Worm (Caenorhabditis elegans) whole organism, late embryonic: ENCODE measurements around the gene VY10G11R.1.
"Not testable (repeated sequence)": the region's sequence is repeated elsewhere in the genome, so short reads cannot be mapped to it uniquely, and the experiment has no call there.

Source experiments
- C08G9.2 ChIP-seq: sonication (generic microtip); optimal IDR thresholded peaks from 2 replicates; lab custom pipeline; 2016; ENCODE audit warnings: mild to moderate bottlenecking, missing genetic modification characterization, moderate library complexity, missing compliant biosample characterization
- C38D4.7 ChIP-seq: fragments of 200-800 bp; sonication (Bioruptor generic); optimal IDR thresholded peaks from 2 replicates; lab custom pipeline; 2018; ENCODE audit warnings: mild to moderate bottlenecking, missing genetic modification characterization, moderate library complexity, missing compliant biosample characterization
- F13H6.1 ChIP-seq: sonication (generic microtip); optimal IDR thresholded peaks from 2 replicates; lab custom pipeline; 2016; ENCODE audit warnings: missing genetic modification characterization, missing compliant biosample characterization
- K09A11.1 ChIP-seq: sonication (generic microtip); optimal IDR thresholded peaks from 2 replicates; lab custom pipeline; 2017; ENCODE audit warnings: antibody characterized with exemption, mild to moderate bottlenecking, missing genetic modification characterization, missing compliant biosample characterization; ENCODE audit not compliant: insufficient read depth
- Y22D7AL.16 ChIP-seq: sonication (generic microtip); optimal IDR thresholded peaks from 2 replicates; lab custom pipeline; 2016; ENCODE audit warnings: missing genetic modification characterization, missing compliant biosample characterization
- ahr-1 ChIP-seq: sonication (generic microtip); optimal IDR thresholded peaks from 2 replicates; lab custom pipeline; 2016; ENCODE audit warnings: missing genetic modification characterization, missing compliant biosample characterization
- ceh-2 ChIP-seq: sonication (generic microtip); optimal IDR thresholded peaks from 2 replicates; lab custom pipeline; 2016; ENCODE audit warnings: missing genotype, missing genetic modification characterization, missing compliant biosample characterization
- ceh-22 ChIP-seq: sonication (generic microtip); optimal IDR thresholded peaks from 2 replicates; lab custom pipeline; 2017; ENCODE audit warnings: missing biosample characterization, missing genetic modification characterization
- ceh-30 ChIP-seq: fragments of 150-350 bp; optimal IDR thresholded peaks from 2 replicates; lab custom pipeline; 2014; ENCODE audit warnings: missing biosample characterization, missing genetic modification characterization
- ceh-31 ChIP-seq: sonication (generic microtip); optimal IDR thresholded peaks from 2 replicates; lab custom pipeline; 2016; ENCODE audit warnings: missing genetic modification characterization, missing compliant biosample characterization
- ceh-45 ChIP-seq: fragments of 200-800 bp; sonication (Bioruptor generic); IDR thresholded peaks from 2 replicates; pipeline ENCODE4 v1.3.6; 2022; ENCODE audit warnings: missing genetic modification reagents, missing genetic modification characterization, missing compliant biosample characterization
- elt-2 ChIP-seq: sonication (generic microtip); optimal IDR thresholded peaks from 2 replicates; lab custom pipeline; 2016; ENCODE audit warnings: missing genetic modification reagents, missing genetic modification characterization, missing compliant biosample characterization
- hlh-8 ChIP-seq: sonication (generic microtip); optimal IDR thresholded peaks from 2 replicates; lab custom pipeline; 2016; ENCODE audit warnings: missing genotype, missing genetic modification characterization, missing compliant biosample characterization
- lim-6 ChIP-seq: sonication (generic microtip); optimal IDR thresholded peaks from 2 replicates; lab custom pipeline; 2016; ENCODE audit warnings: missing genetic modification characterization, missing compliant biosample characterization
- madf-2 ChIP-seq: sonication (generic microtip); optimal IDR thresholded peaks from 2 replicates; lab custom pipeline; 2017; ENCODE audit warnings: missing genetic modification characterization, missing compliant biosample characterization
- mec-3 ChIP-seq: sonication (generic microtip); optimal IDR thresholded peaks from 2 replicates; lab custom pipeline; 2016; ENCODE audit warnings: borderline replicate concordance, missing genetic modification characterization, missing compliant biosample characterization
- npax-4 ChIP-seq: sonication (generic microtip); optimal IDR thresholded peaks from 2 replicates; lab custom pipeline; 2016; ENCODE audit warnings: missing genetic modification characterization, missing compliant biosample characterization
- odd-2 ChIP-seq: sonication (generic microtip); optimal IDR thresholded peaks from 2 replicates; lab custom pipeline; 2017; ENCODE audit warnings: antibody characterized with exemption, mild to moderate bottlenecking, missing genetic modification characterization, missing compliant biosample characterization
- pag-3 ChIP-seq: sonication (generic microtip); optimal IDR thresholded peaks from 2 replicates; lab custom pipeline; 2016; ENCODE audit warnings: missing compliant biosample characterization, missing genetic modification characterization, borderline replicate concordance
- pax-1 ChIP-seq: fragments of 150-350 bp; optimal IDR thresholded peaks from 2 replicates; lab custom pipeline; 2014; ENCODE audit warnings: missing biosample characterization, missing genetic modification characterization
- pha-4 ChIP-seq: fragments of 150-350 bp; optimal IDR thresholded peaks from 2 replicates; lab custom pipeline; 2018; ENCODE audit warnings: missing biosample characterization, missing genetic modification reagents, missing genetic modification characterization
- pqm-1 ChIP-seq: sonication (generic microtip); optimal IDR thresholded peaks from 2 replicates; lab custom pipeline; 2016; ENCODE audit warnings: missing genetic modification characterization, missing compliant biosample characterization
- syd-9 ChIP-seq: sonication (generic microtip); optimal IDR thresholded peaks from 2 replicates; lab custom pipeline; 2016; ENCODE audit warnings: mild to moderate bottlenecking, missing genetic modification characterization, moderate library complexity, missing compliant biosample characterization
- unc-42 ChIP-seq: sonication (generic microtip); optimal IDR thresholded peaks from 2 replicates; lab custom pipeline; 2016; ENCODE audit warnings: missing genotype, missing genetic modification characterization, missing compliant biosample characterization
- unc-55 ChIP-seq: sonication (generic microtip); optimal IDR thresholded peaks from 2 replicates; lab custom pipeline; 2017; ENCODE audit warnings: missing biosample characterization, missing genetic modification reagents, missing genetic modification characterization
- unc-86 ChIP-seq: sonication (generic microtip); optimal IDR thresholded peaks from 2 replicates; lab custom pipeline; 2016; ENCODE audit warnings: missing genetic modification characterization, missing compliant biosample characterization

Gene VY10G11R.1

ce11 chrIV:16446664-16447063 is 24.1 kb downstream of the VY10G11R.1 start:
- TF ChIP-seq hlh-8: no peak

ce11 chrIV:16442963-16443362 is 27.8 kb downstream of the VY10G11R.1 start, which contains the start of gene dlc-4:
TSS of gene dlc-4 (plus strand) at chrIV:16443263.
- TF ChIP-seq pqm-1 (tag; lab: Kevin White, UChicago) (no peak), ceh-22 (tag; lab: Kevin White, UChicago) (no peak), Y22D7AL.16 (tag; lab: Kevin White, UChicago) (no peak), pax-1 (no peak), ceh-30 (tag; lab: Kevin White, UChicago) (no peak), unc-86 (tag; lab: Kevin White, UChicago) (no peak), unc-55 (no peak), ceh-2 (tag; lab: Kevin White, UChicago) (no peak), syd-9 (tag; lab: Kevin White, UChicago) (no peak)

ce11 chrIV:16431929-16432328 is 38.9 kb downstream of the VY10G11R.1 start, which contains the start of gene dlc-3:
TSS of gene dlc-3 (plus strand) at chrIV:16432229.
- no peak for TF ChIP-seq elt-2 (tag; lab: Kevin White, UChicago)
- no peak for TF ChIP-seq ceh-45

ce11 chrIV:16424337-16424736 is 46.5 kb downstream of the VY10G11R.1 start, which contains the start of gene Y10G11A.1:
TSS of gene Y10G11A.1 (plus strand) at chrIV:16424637.
- not testable (repeated sequence) for TF ChIP-seq npax-4, odd-2, unc-42 (tag; lab: Kevin White, UChicago)

ce11 chrIV:16421903-16422557 is 48.8 kb downstream of the VY10G11R.1 start:
- TF ChIP-seq ahr-1 (tag; lab: Kevin White, UChicago) (no peak), K09A11.1 (tag; lab: Kevin White, UChicago) (no peak), mec-3 (no peak), unc-55 (no peak), C38D4.7 (no peak), F13H6.1 (no peak), ceh-31 (tag; lab: Kevin White, UChicago) (peak; percentile 47), madf-2 (tag; lab: Kevin White, UChicago) (no peak), C08G9.2 (tag; lab: Kevin White, UChicago) (peak; percentile 1), pha-4 (tag; lab: Kevin White, UChicago) (no peak), pag-3 (tag; lab: Kevin White, UChicago) (no peak), lim-6 (tag; lab: Kevin White, UChicago) (no peak)
